Fruit fly (Drosophila melanogaster): ENCODE results near the gene sqz.

The sqz gene

dm6 chr3R:19147511-19148239, 16.3 kb upstream of the sqz start, which contains the start of gene Ppcs (continued):
- TF ChIP-seq CHES-1-like (GFP tag; optimal IDR thresholded peaks at IDR 0.05) (peak; percentile 65), CG17385 (GFP tag; optimal IDR thresholded peaks at IDR 0.05) (peak; percentile 59), CG10366 (GFP tag; IDR thresholded peaks at IDR 0.05) (no peak), bab2 (GFP tag; optimal IDR thresholded peaks at IDR 0.05) (peak; percentile 48), sr (GFP tag; IDR thresholded peaks at IDR 0.05) (0 out of 3 replicates have a peak, but pooled peaks have one; percentile 17), Xbp1 (GFP tag; optimal IDR thresholded peaks at IDR 0.05) (peak; percentile 46), Fer1 (GFP tag; optimal IDR thresholded peaks at IDR 0.05) (peak; percentile 51), CG32767 (GFP tag; IDR thresholded peaks at IDR 0.05) (no peak), CG34422 (GFP tag; IDR thresholded peaks at IDR 0.05) (peak; percentile 40; the same call in 2 of the 3 replicates), B-H2 (GFP tag; optimal IDR thresholded peaks at IDR 0.05) (peak; percentile 70), CG14860 (GFP tag; IDR thresholded peaks at IDR 0.05; ENCODE audit: partially characterized antibody) (no peak), nau (GFP tag; optimal IDR thresholded peaks at IDR 0.05) (peak; percentile 69), CG12155 (GFP tag; optimal IDR thresholded peaks at IDR 0.05) (peak; percentile 49), CG32532 (GFP tag; IDR thresholded peaks at IDR 0.05) (peak; percentile 56; the same call in 1 of the 2 replicates), sisA (GFP tag; IDR thresholded peaks at IDR 0.05) (peak; percentile 13; the same call in 1 of the 2 replicates), bsh (GFP tag; optimal IDR thresholded peaks at IDR 0.05) (peak; percentile 27 to 92), CG11723 (GFP tag; optimal IDR thresholded peaks at IDR 0.05) (no peak), CG17802 (tag; optimal IDR thresholded peaks at IDR 0.05) (peak; percentile 36), CG12219 (GFP tag; optimal IDR thresholded peaks at IDR 0.05) (peak; percentile 28), PHDP (tag; optimal IDR thresholded peaks at IDR 0.05) (peak; percentile 2), Fer3 (tag; optimal IDR thresholded peaks at IDR 0.05) (peak; percentile 55), ash1 (GFP tag; optimal IDR thresholded peaks at IDR 0.05) (no peak), Sox102F (GFP tag; optimal IDR thresholded peaks at IDR 0.05) (peak; percentile 12), CG6683 (GFP tag; optimal IDR thresholded peaks at IDR 0.05) (peak; percentile 49), CG8765 (GFP tag; IDR thresholded peaks at IDR 0.05) (no peak), Sry-β (GFP tag; optimal IDR thresholded peaks at IDR 0.05) (peak; percentile 51), dmrt11E (tag; optimal IDR thresholded peaks at IDR 0.05) (peak; percentile 21), CG6854 (GFP tag; optimal IDR thresholded peaks at IDR 0.05) (peak; percentile 67), Taf1 (GFP tag; IDR thresholded peaks at IDR 0.05) (no peak), CG1602 (GFP tag; optimal IDR thresholded peaks at IDR 0.05) (peak; percentile 36), HHEX (GFP tag; optimal IDR thresholded peaks at IDR 0.05) (peak; percentile 33), CG15011 (GFP tag; optimal IDR thresholded peaks at IDR 0.05) (peak; percentile 64), CG2199 (GFP tag; IDR thresholded peaks at IDR 0.05) (0 out of 3 replicates have a peak, but pooled peaks have one; percentile 27), Adf1 (GFP tag; IDR thresholded peaks at IDR 0.05) (peak; percentile 55), CG16815 (GFP tag; optimal IDR thresholded peaks at IDR 0.05) (peak; percentile 34), gt (GFP tag; IDR thresholded peaks at IDR 0.05) (no peak), Elba2 (GFP tag; optimal IDR thresholded peaks at IDR 0.05) (no peak), CG18011 (GFP tag; optimal IDR thresholded peaks at IDR 0.05) (peak; percentile 19), Dref (GFP tag; IDR thresholded peaks at IDR 0.05) (no peak), Dip3 (GFP tag; optimal IDR thresholded peaks at IDR 0.05) (peak; percentile 58), kah (GFP tag; optimal IDR thresholded peaks at IDR 0.05) (no peak), CG11085 (GFP tag; IDR thresholded peaks at IDR 0.05) (peak; percentile 30; the same call in 1 of the 2 replicates), slbo (GFP tag; IDR thresholded peaks at IDR 0.05) (peak; percentile 51; the same call in 1 of the 2 replicates), CG17359 (tag; optimal IDR thresholded peaks at IDR 0.05) (peak; percentile 32), Mad (GFP tag; optimal IDR thresholded peaks at IDR 0.05) (peak; percentile 4), MBD-R2 (GFP tag; IDR thresholded peaks at IDR 0.05) (peak; percentile 68), CG3281 (GFP tag; optimal IDR thresholded peaks at IDR 0.05) (peak; percentile 76), CG17612 (GFP tag; IDR thresholded peaks at IDR 0.05) (no peak), YL-1 (GFP tag; optimal IDR thresholded peaks at IDR 0.05) (peak; percentile 44)

Measured in whole organism, embryonic.